Fruit fly (Drosophila melanogaster) whole organism, adult: ENCODE measurements around the gene C1GalTA.

Experiments
- CG11617 ChIP-seq: fragments of 200-800 bp; sonication (Bioruptor generic); optimal IDR thresholded peaks from 2 replicates; lab custom pipeline; 2017; ENCODE audit warnings: mild to moderate bottlenecking, missing biosample characterization, missing genetic modification reagents, missing genetic modification characterization
- CG12768 ChIP-seq: fragments of 200-800 bp; sonication (Bioruptor generic); optimal IDR thresholded peaks from 2 replicates; lab custom pipeline; 2017; ENCODE audit warnings: missing biosample characterization, missing genetic modification characterization, mild to moderate bottlenecking, moderate library complexity, missing genetic modification reagents
- CG14711 ChIP-seq: fragments of 200-800 bp; sonication (Bioruptor generic); optimal IDR thresholded peaks from 2 replicates; lab custom pipeline; 2018; ENCODE audit warnings: missing biosample characterization, mild to moderate bottlenecking, missing genetic modification characterization, moderate library complexity
- CG1620 ChIP-seq: fragments of 200-800 bp; sonication (Bioruptor generic); optimal IDR thresholded peaks from 2 replicates; lab custom pipeline; 2016; ENCODE audit warnings: missing biosample characterization, missing genetic modification characterization
- CG33017 ChIP-seq: fragments of 200-800 bp; sonication (Bioruptor generic); optimal IDR thresholded peaks from 2 replicates; lab custom pipeline; 2018; ENCODE audit warnings: missing biosample characterization, mild to moderate bottlenecking, missing genetic modification characterization, moderate library complexity
- CG5204 ChIP-seq: fragments of 200-800 bp; sonication (Bioruptor generic); optimal IDR thresholded peaks from 2 replicates; lab custom pipeline; 2016; ENCODE audit warnings: missing biosample characterization, missing genetic modification characterization
- CG7045 ChIP-seq: fragments of 200-800 bp; sonication (Bioruptor generic); optimal IDR thresholded peaks from 2 replicates; lab custom pipeline; 2017; ENCODE audit warnings: missing biosample characterization, mild to moderate bottlenecking, missing genetic modification characterization
- CG7101 ChIP-seq: fragments of 200-800 bp; sonication (Bioruptor generic); optimal IDR thresholded peaks from 2 replicates; lab custom pipeline; 2018; ENCODE audit warnings: missing biosample characterization, mild to moderate bottlenecking, missing genetic modification characterization, moderate library complexity
- Clk ChIP-seq: fragments of 200-800 bp; sonication (Bioruptor generic); optimal IDR thresholded peaks from 2 replicates; lab custom pipeline; 2017; ENCODE audit warnings: missing biosample characterization, missing genetic modification characterization
- Crg-1 ChIP-seq: fragments of 200-800 bp; sonication (Bioruptor generic); optimal IDR thresholded peaks from 2 replicates; lab custom pipeline; 2016; ENCODE audit warnings: missing biosample characterization, missing genetic modification characterization
- Hr96 ChIP-seq: fragments of 200-800 bp; sonication (Bioruptor generic); optimal IDR thresholded peaks from 2 replicates; lab custom pipeline; 2016; ENCODE audit warnings: missing biosample characterization, missing genetic modification characterization
- Mnt ChIP-seq: fragments of 200-800 bp; sonication (Bioruptor generic); optimal IDR thresholded peaks from 2 replicates; lab custom pipeline; 2016; ENCODE audit warnings: missing biosample characterization, mild to moderate bottlenecking, missing genetic modification characterization
- bab1 ChIP-seq: fragments of 200-800 bp; sonication (Bioruptor generic); optimal IDR thresholded peaks from 3 replicates; lab custom pipeline; 2019; ENCODE audit warnings: missing biosample characterization, mild to moderate bottlenecking, missing genetic modification characterization, moderate library complexity
- cic ChIP-seq: fragments of 200-800 bp; sonication (Bioruptor generic); optimal IDR thresholded peaks from 2 replicates; lab custom pipeline; 2017; ENCODE audit warnings: missing biosample characterization, mild to moderate bottlenecking, missing genetic modification characterization, moderate library complexity
- cnc ChIP-seq, 2 experiments: fragments of >200 bp; optimal IDR thresholded peaks; 2 replicates each; lab custom pipeline; 2017
- kay ChIP-seq: fragments of 200-800 bp; sonication (Bioruptor generic); peaks from one replicate; lab custom pipeline; 2016; ENCODE audit warnings: missing biosample characterization, missing genetic modification characterization, borderline replicate concordance
- ovo ChIP-seq: fragments of 200-800 bp; sonication (Bioruptor generic); optimal IDR thresholded peaks from 2 replicates; lab custom pipeline; 2016; ENCODE audit warnings: missing biosample characterization, missing genetic modification characterization
- pad ChIP-seq: fragments of 200-800 bp; sonication (Bioruptor generic); optimal IDR thresholded peaks from 3 replicates; lab custom pipeline; 2017; ENCODE audit warnings: missing biosample characterization, missing genetic modification characterization, mild to moderate bottlenecking, moderate library complexity, missing genetic modification reagents
- tj ChIP-seq: fragments of 200-800 bp; sonication (Bioruptor generic); optimal IDR thresholded peaks from 3 replicates; lab custom pipeline; 2017; ENCODE audit warnings: missing biosample characterization, mild to moderate bottlenecking, missing genetic modification characterization, moderate library complexity
- toe ChIP-seq: fragments of 200-800 bp; sonication (Bioruptor generic); optimal IDR thresholded peaks from 2 replicates; lab custom pipeline; 2016; ENCODE audit warnings: missing biosample characterization, missing genetic modification characterization

The C1GalTA gene

dm6 chr2L:8991583-8991982 is 40.6 kb upstream of the C1GalTA start, which contains the start of gene CG9555:
Gene CG9555, plus strand, starts transcription at chr2L:8991735.
- TF ChIP-seq bab1 (GFP tag; lab: Kevin White, UChicago), result no peak
- no peak for TF ChIP-seq CG5204
- TF ChIP-seq CG11617 (GFP tag; lab: Kevin White, UChicago), result no peak
- TF ChIP-seq cic (GFP tag; lab: Kevin White, UChicago), result peak; percentile 36
- TF ChIP-seq Mnt (GFP tag; lab: Kevin White, UChicago), result peak; percentile 56
- TF ChIP-seq Hr96 (GFP tag; lab: Kevin White, UChicago), result no peak
- TF ChIP-seq ovo (GFP tag; lab: Kevin White, UChicago), result no peak
- no peak for TF ChIP-seq CG7101 (tag; lab: Kevin White, UChicago)
- no peak for TF ChIP-seq kay (GFP tag; lab: Kevin White, UChicago)
- TF ChIP-seq CG14711 (tag; lab: Kevin White, UChicago), result no peak
- TF ChIP-seq toe (GFP tag; lab: Kevin White, UChicago), result no peak
- no peak for TF ChIP-seq pad (GFP tag; lab: Kevin White, UChicago)
- TF ChIP-seq Clk (GFP tag; lab: Kevin White, UChicago), result no peak
- no peak for TF ChIP-seq tj (GFP tag; lab: Kevin White, UChicago)

dm6 chr2L:8989037-8989591 is 38.1 kb upstream of the C1GalTA start, which contains the start of gene rost:
Gene rost, minus strand, starts transcription at chr2L:8989539.
- TF ChIP-seq CG1620 (no peak), kay (GFP tag; lab: Kevin White, UChicago) (peak; percentile 10), ovo (GFP tag; lab: Kevin White, UChicago) (peak; percentile 80), pad (GFP tag; lab: Kevin White, UChicago) (peak; percentile 59), Mnt (GFP tag; lab: Kevin White, UChicago) (peak; percentile 83), cnc (optimal IDR thresholded peaks at IDR 0.05; lab: Kevin White, UChicago) (no peak), tj (GFP tag; lab: Kevin White, UChicago) (peak; percentile 39), Clk (GFP tag; lab: Kevin White, UChicago) (no peak)

dm6 chr2L:8987251-8987937 is 36.4 kb upstream of the C1GalTA start:
- TF ChIP-seq CG12768, result no peak
- no peak for TF ChIP-seq CG11617 (GFP tag; lab: Kevin White, UChicago)
- TF ChIP-seq Hr96 (GFP tag; lab: Kevin White, UChicago), result no peak
- no peak for TF ChIP-seq Crg-1 (GFP tag; lab: Kevin White, UChicago)
- no peak for TF ChIP-seq CG1620
- TF ChIP-seq ovo (GFP tag; lab: Kevin White, UChicago), result no peak
- peak; percentile 77 for TF ChIP-seq kay (GFP tag; lab: Kevin White, UChicago)
- no peak for TF ChIP-seq bab1 (GFP tag; lab: Kevin White, UChicago)
- TF ChIP-seq cic (GFP tag; lab: Kevin White, UChicago), result peak; percentile 7
- no peak for TF ChIP-seq pad (GFP tag; lab: Kevin White, UChicago)
- TF ChIP-seq CG14711 (tag; lab: Kevin White, UChicago), result no peak

dm6 chr2L:8984614-8985318 is 33.8 kb upstream of the C1GalTA start, which contains the start of gene CG13101:
Gene CG13101, minus strand, starts transcription at chr2L:8984872.
- peak; percentile 63 for TF ChIP-seq Crg-1 (GFP tag; lab: Kevin White, UChicago)
- TF ChIP-seq pad (GFP tag; lab: Kevin White, UChicago), result peak; percentile 42
- TF ChIP-seq CG7045 (GFP tag; lab: Kevin White, UChicago), result peak; percentile 52
- TF ChIP-seq cic (GFP tag; lab: Kevin White, UChicago), result no peak
- TF ChIP-seq CG14711 (tag; lab: Kevin White, UChicago), result peak; percentile 79
- TF ChIP-seq CG12768, result peak; percentile 31
- TF ChIP-seq toe (GFP tag; lab: Kevin White, UChicago), result no peak
- no peak for TF ChIP-seq Clk (GFP tag; lab: Kevin White, UChicago)
- TF ChIP-seq tj (GFP tag; lab: Kevin White, UChicago), result peak; percentile 57
- TF ChIP-seq CG1620, result peak; percentile 46
- TF ChIP-seq cnc (optimal IDR thresholded peaks at IDR 0.05; lab: Kevin White, UChicago), result no peak
- TF ChIP-seq CG33017 (tag; lab: Kevin White, UChicago), result peak; percentile 63
- TF ChIP-seq CG11617 (GFP tag; lab: Kevin White, UChicago), result peak; percentile 64
- peak; percentile 73 for TF ChIP-seq ovo (GFP tag; lab: Kevin White, UChicago)
- TF ChIP-seq CG5204, result peak; percentile 53
- TF ChIP-seq kay (GFP tag; lab: Kevin White, UChicago), result no peak
- peak; percentile 84 for TF ChIP-seq CG7101 (tag; lab: Kevin White, UChicago)
- TF ChIP-seq Mnt (GFP tag; lab: Kevin White, UChicago), result peak; percentile 54
- TF ChIP-seq bab1 (GFP tag; lab: Kevin White, UChicago), result peak; percentile 89
- no peak for TF ChIP-seq Hr96 (GFP tag; lab: Kevin White, UChicago)

- TF ChIP-seq bab1 (GFP tag; lab: Kevin White, UChicago), result no peak
- no peak for TF ChIP-seq Clk (GFP tag; lab: Kevin White, UChicago)
- TF ChIP-seq CG1620, result no peak
- no peak for TF ChIP-seq Hr96 (GFP tag; lab: Kevin White, UChicago)
- TF ChIP-seq CG7101 (tag; lab: Kevin White, UChicago), result no peak
- no peak for TF ChIP-seq CG11617 (GFP tag; lab: Kevin White, UChicago)
- TF ChIP-seq Mnt (GFP tag; lab: Kevin White, UChicago), result no peak
- TF ChIP-seq kay (GFP tag; lab: Kevin White, UChicago), result no peak
- no peak for TF ChIP-seq tj (GFP tag; lab: Kevin White, UChicago)
These were observed 31.7 kb upstream of the C1GalTA start for dm6 chr2L:8982584-8983302.
